Fruit fly (Drosophila melanogaster) whole organism, embryonic: ENCODE data around the gene CG32816.

Experiments
- Bgb ChIP-seq: fragments of 200-800 bp; sonication (Bioruptor generic); IDR thresholded peaks from 2 replicates; pipeline ENCODE4 v1.3.6; 2022; ENCODE audit warnings: missing biosample characterization, missing genetic modification characterization; ENCODE audit not compliant: partially characterized antibody
- CG6175 ChIP-seq: fragments of 200-800 bp; sonication (Bioruptor generic); IDR thresholded peaks from 3 replicates; pipeline ENCODE4 v1.3.6; 2022; ENCODE audit warnings: missing biosample characterization, missing genetic modification characterization
- CG7745 ChIP-seq: fragments of 200-800 bp; sonication (Bioruptor generic); optimal IDR thresholded peaks from 2 replicates; lab custom pipeline; 2018; ENCODE audit warnings: missing biosample characterization, mild to moderate bottlenecking, missing genetic modification characterization, moderate library complexity
- CG9797 ChIP-seq: fragments of 200-800 bp; sonication (Bioruptor generic); optimal IDR thresholded peaks from 3 replicates; lab custom pipeline; 2018; ENCODE audit warnings: missing biosample characterization, mild to moderate bottlenecking, missing genetic modification characterization
- D ChIP-seq, 2 experiments: fragments of 200-800 bp in 1 of 2; fragments of >200 bp in 1 of 2; sonication (Bioruptor generic) in 1 of 2; optimal IDR thresholded peaks; 2 replicates in 1 of 2; 3 replicates in 1 of 2; lab custom pipeline; 2017; ENCODE audit warnings: mild to moderate bottlenecking in 1 of 2, missing biosample characterization in 1 of 2, missing genetic modification characterization in 1 of 2, missing genetic modification reagents in 1 of 2
- Drgx ChIP-seq: fragments of 200-800 bp; sonication (Bioruptor generic); IDR thresholded peaks from 2 replicates; pipeline ENCODE4 v1.3.6; 2022; ENCODE audit warnings: missing biosample characterization, missing genetic modification characterization
- Six4 ChIP-seq: fragments of 200-800 bp; sonication (Bioruptor generic); optimal IDR thresholded peaks from 2 replicates; lab custom pipeline; 2016; ENCODE audit warnings: missing biosample characterization, missing genetic modification characterization
- lola ChIP-seq, 3 experiments: fragments of >200 bp in 2 of 3; fragments of 200-800 bp in 1 of 3; sonication (Bioruptor generic) in 1 of 3; optimal IDR thresholded peaks; 2 replicates each; lab custom pipeline; 2017 to 2019; ENCODE audit warnings: missing biosample characterization in 3 of 3, missing genetic modification characterization in 3 of 3, mild to moderate bottlenecking in 1 of 3, moderate library complexity in 1 of 3
- phol ChIP-seq: fragments of 200-800 bp; sonication (Bioruptor generic); optimal IDR thresholded peaks from 3 replicates; lab custom pipeline; 2018; ENCODE audit warnings: missing biosample characterization, mild to moderate bottlenecking, missing genetic modification characterization, moderate library complexity
- z ChIP-seq: fragments of 200-800 bp; sonication (Bioruptor generic); IDR thresholded peaks from 3 replicates; pipeline ENCODE4 v1.3.6; 2022; ENCODE audit warnings: missing biosample characterization, missing genetic modification characterization

DNA sequence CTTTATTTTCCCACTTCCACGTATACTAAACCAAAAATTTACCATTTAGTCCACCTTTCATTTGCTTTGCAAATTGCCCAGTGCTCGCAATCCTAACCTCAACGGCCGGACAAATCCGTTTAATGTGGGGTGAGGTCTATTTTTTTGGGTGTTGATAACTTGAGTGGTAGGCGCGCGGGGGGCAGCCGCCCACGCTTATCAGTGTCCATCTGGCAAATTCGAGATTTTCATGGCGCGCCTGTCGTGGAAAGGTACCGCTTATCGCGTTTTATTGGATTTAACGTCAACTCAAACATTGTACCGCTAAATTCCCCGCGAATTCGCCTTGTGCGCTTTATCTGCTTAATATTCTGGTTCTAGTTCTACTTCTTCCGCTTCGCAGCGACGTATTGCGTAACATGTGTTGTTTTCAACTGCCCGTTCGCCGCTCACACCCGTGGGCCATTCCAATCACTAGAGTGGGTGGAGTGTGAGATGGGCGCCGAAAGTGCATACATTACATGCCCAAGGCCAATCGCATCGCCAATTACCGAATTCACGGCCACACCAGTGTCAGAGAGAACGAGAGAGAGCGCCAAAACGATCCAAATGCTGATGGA lies 22.3 kb upstream of the CG32816 start:
- TF ChIP-seq CG7745 (tag; lab: Kevin White, UChicago) (no peak), lola (GFP tag; optimal IDR thresholded peaks at IDR 0.05; lab: Kevin White, UChicago) (no peak), D (optimal IDR thresholded peaks at IDR 0.05; lab: Kevin White, UChicago) (no peak), D (GFP tag; optimal IDR thresholded peaks at IDR 0.05; lab: Kevin White, UChicago) (no peak), Drgx (GFP tag; lab: Robert Waterston, UW) (no peak), phol (tag; lab: Kevin White, UChicago) (no peak), Bgb (no peak), CG6175 (GFP tag; lab: Robert Waterston, UW) (no peak), CG9797 (GFP tag; lab: Kevin White, UChicago) (no peak), z (GFP tag; lab: Robert Waterston, UW) (no peak), Six4 (no peak)
